Worm (Caenorhabditis elegans) whole organism, early embryonic: ENCODE measurements around the gene ttr-59.

Source experiments
- B0310.2 ChIP-seq: sonication (generic microtip); optimal IDR thresholded peaks from 2 replicates; lab custom pipeline; 2016; ENCODE audit warnings: mild to moderate bottlenecking, missing genetic modification characterization, missing compliant biosample characterization
- F13C5.2 ChIP-seq: sonication (generic microtip); optimal IDR thresholded peaks from 2 replicates; lab custom pipeline; 2017; ENCODE audit warnings: mild to moderate bottlenecking, missing genetic modification characterization, inconsistent platforms, missing compliant biosample characterization
- aly-1 ChIP-seq: sonication (generic microtip); optimal IDR thresholded peaks from 2 replicates; lab custom pipeline; 2016; ENCODE audit warnings: missing genetic modification characterization, missing compliant biosample characterization
- ama-1 ChIP-seq: fragments of 150-350 bp; optimal IDR thresholded peaks from 2 replicates; lab custom pipeline; 2014
- ceh-13 ChIP-seq: fragments of 200-800 bp; sonication (Bioruptor generic); optimal IDR thresholded peaks from 2 replicates; lab custom pipeline; 2018; ENCODE audit warnings: mild to moderate bottlenecking, missing genetic modification characterization, missing compliant biosample characterization
- ceh-36 ChIP-seq: sonication (generic microtip); optimal IDR thresholded peaks from 2 replicates; lab custom pipeline; 2016; ENCODE audit warnings: missing genetic modification characterization, inconsistent platforms, missing compliant biosample characterization
- hmbx-1 ChIP-seq: sonication (generic microtip); optimal IDR thresholded peaks from 2 replicates; lab custom pipeline; 2016; ENCODE audit warnings: mild to moderate bottlenecking, missing genetic modification characterization, missing compliant biosample characterization
- hmg-4 ChIP-seq: fragments of 200-800 bp; sonication (Bioruptor generic); optimal IDR thresholded peaks from 2 replicates; lab custom pipeline; 2018; ENCODE audit warnings: mild to moderate bottlenecking, missing genetic modification characterization, missing compliant biosample characterization
- hnd-1 ChIP-seq: sonication (generic microtip); optimal IDR thresholded peaks from 2 replicates; lab custom pipeline; 2016; ENCODE audit warnings: missing genetic modification characterization, missing compliant biosample characterization
- scrt-1 ChIP-seq: fragments of 200-800 bp; sonication (Bioruptor generic); IDR thresholded peaks from 2 replicates; pipeline ENCODE4 v1.3.6; 2022; ENCODE audit warnings: missing genetic modification characterization, missing compliant biosample characterization
- sea-1 ChIP-seq: fragments of 200-800 bp; sonication (Bioruptor generic); conservative IDR thresholded peaks from 2 replicates; pipeline ENCODE4 v1.3.6; 2022; ENCODE audit warnings: missing genetic modification characterization, missing compliant biosample characterization
- tbx-11 ChIP-seq: fragments of 200-800 bp; sonication (Bioruptor generic); IDR thresholded peaks from 2 replicates; pipeline ENCODE4 v1.3.6; 2022; ENCODE audit warnings: missing genetic modification characterization, missing compliant biosample characterization
- tbx-37 ChIP-seq: fragments of 200-800 bp; sonication (Bioruptor generic); conservative IDR thresholded peaks from 2 replicates; pipeline ENCODE4 v1.3.6; 2022; ENCODE audit warnings: missing genetic modification reagents, missing genetic modification characterization, missing compliant biosample characterization
- tra-4 ChIP-seq: sonication (generic microtip); optimal IDR thresholded peaks from 2 replicates; lab custom pipeline; 2017; ENCODE audit warnings: missing genetic modification characterization, missing compliant biosample characterization

Gene ttr-59

DNA sequence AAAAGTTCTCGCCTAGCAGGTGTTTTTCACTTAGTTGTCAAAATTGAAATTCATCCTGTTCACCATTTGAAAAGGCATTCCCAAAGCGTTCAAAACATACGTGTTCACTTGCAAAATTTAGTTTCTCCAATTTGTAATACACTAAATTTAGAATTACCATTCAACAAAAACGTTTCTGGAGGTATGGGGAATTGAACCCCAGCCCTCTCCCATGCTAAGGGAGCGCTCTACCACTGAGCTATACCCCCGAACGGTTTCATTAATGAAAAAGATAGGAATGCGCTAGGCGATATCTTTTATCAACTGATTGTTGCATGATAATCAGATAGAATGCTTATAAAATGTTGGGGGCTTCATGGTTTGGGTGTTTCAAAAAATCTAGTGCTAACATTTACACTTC, 49.0 kb downstream of the ttr-59 start:
- no peak for TF ChIP-seq ceh-13 (GFP tag; lab: Kevin White, UChicago)
- TF ChIP-seq tbx-37 (GFP tag; lab: Robert Waterston, UW), result no peak
- no peak for TF ChIP-seq sea-1 (GFP tag; lab: Robert Waterston, UW)
- TF ChIP-seq ama-1, result no peak
- no peak for TF ChIP-seq scrt-1 (GFP tag; lab: Robert Waterston, UW)
- TF ChIP-seq hnd-1 (tag; lab: Kevin White, UChicago), result no peak
- no peak for TF ChIP-seq hmbx-1 (tag; lab: Kevin White, UChicago)
- TF ChIP-seq ceh-36, result no peak
- no peak for TF ChIP-seq hmg-4 (GFP tag; lab: Kevin White, UChicago)
- TF ChIP-seq F13C5.2 (tag; lab: Kevin White, UChicago), result no peak
- no peak for TF ChIP-seq aly-1
- TF ChIP-seq tbx-11 (GFP tag; lab: Robert Waterston, UW), result no peak
- no peak for TF ChIP-seq B0310.2 (tag; lab: Kevin White, UChicago)
- no peak for TF ChIP-seq tra-4 (tag; lab: Kevin White, UChicago)
